Worm (Caenorhabditis elegans) whole organism, L2 larva: ENCODE data around the gene R04D3.4.

Experiments
- alr-1 ChIP-seq: fragments of 150-350 bp; optimal IDR thresholded peaks from 2 replicates; lab custom pipeline; 2014; ENCODE audit warnings: missing biosample characterization, missing genetic modification characterization
- ama-1 ChIP-seq: fragments of 150-350 bp; optimal IDR thresholded peaks from 2 replicates; lab custom pipeline; 2018; ENCODE audit warnings: inconsistent platforms
- blmp-1 ChIP-seq: sonication (generic microtip); optimal IDR thresholded peaks from 2 replicates; lab custom pipeline; 2017; ENCODE audit warnings: missing genetic modification characterization, mild to moderate bottlenecking, missing compliant biosample characterization, antibody characterized with exemption, moderate library complexity; ENCODE audit not compliant: insufficient read depth
- mdl-1 ChIP-seq, 2 experiments: fragments of 150-350 bp in 1 of 2; sonication (generic microtip) in 1 of 2; optimal IDR thresholded peaks; 2 replicates each; lab custom pipeline; 2017; ENCODE audit warnings: missing biosample characterization in 2 of 2, missing genetic modification characterization in 2 of 2
- nhr-11 ChIP-seq: fragments of 150-350 bp; optimal IDR thresholded peaks from 2 replicates; lab custom pipeline; 2014; ENCODE audit warnings: missing biosample characterization, missing genetic modification characterization
- nhr-237 ChIP-seq: fragments of 150-350 bp; optimal IDR thresholded peaks from 2 replicates; lab custom pipeline; 2014; ENCODE audit warnings: missing biosample characterization, missing genetic modification characterization
- nhr-77 ChIP-seq: fragments of 150-350 bp; optimal IDR thresholded peaks from 2 replicates; lab custom pipeline; 2014; ENCODE audit warnings: missing biosample characterization, missing genetic modification characterization
- snpc-4 ChIP-seq: fragments of 150-350 bp; optimal IDR thresholded peaks from 2 replicates; lab custom pipeline; 2014; ENCODE audit warnings: missing biosample characterization, missing genetic modification characterization
- unc-39 ChIP-seq: fragments of 150-350 bp; optimal IDR thresholded peaks from 2 replicates; lab custom pipeline; 2014; ENCODE audit warnings: missing biosample characterization, missing genetic modification characterization

DNA sequence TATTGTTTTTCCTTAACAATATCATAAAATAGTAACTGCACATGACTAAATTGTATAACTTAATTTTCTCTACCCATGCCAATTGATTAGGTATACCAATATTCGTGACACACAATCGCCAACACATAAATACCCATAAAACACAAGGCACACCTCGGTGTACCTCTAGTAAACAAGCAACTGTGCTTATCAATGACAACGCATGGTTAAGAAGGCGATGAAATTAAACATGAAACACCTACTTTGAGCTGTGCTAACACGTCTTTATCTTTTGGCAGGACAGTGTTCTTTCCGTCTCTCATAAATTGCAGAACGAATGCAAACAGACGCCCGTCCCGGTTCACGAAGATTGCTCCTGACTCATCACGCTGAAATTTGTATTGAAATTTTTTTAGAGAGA is 22.1 kb upstream of the R04D3.4 start:
- TF ChIP-seq nhr-77, result no peak
- TF ChIP-seq nhr-237 (tag; lab: Kevin White, UChicago), result no peak
- no peak for TF ChIP-seq unc-39 (tag; lab: Kevin White, UChicago)
- no peak for TF ChIP-seq snpc-4
- no peak for TF ChIP-seq ama-1 (lab: Kevin White, UChicago)
- TF ChIP-seq blmp-1 (tag; lab: Kevin White, UChicago), result no peak
- no peak for TF ChIP-seq nhr-11 (tag; lab: Kevin White, UChicago)
- no peak for TF ChIP-seq mdl-1 (tag; optimal IDR thresholded peaks at IDR 0.05; lab: Kevin White, UChicago)
- no peak for TF ChIP-seq alr-1 (tag; lab: Kevin White, UChicago)
